Worm (Caenorhabditis elegans) whole organism, young adult: ENCODE measurements around the gene C29F7.3.

Source experiments
- C06A6.2 ChIP-seq: fragments of 200-800 bp; sonication (Bioruptor generic); conservative IDR thresholded peaks from 2 replicates; pipeline ENCODE4 v1.3.6; 2022; ENCODE audit warnings: missing genetic modification characterization, missing compliant biosample characterization
- F39B2.1 ChIP-seq: fragments of 200-800 bp; sonication (Bioruptor generic); IDR thresholded peaks from 2 replicates; pipeline ENCODE4 v1.3.6; 2022; ENCODE audit warnings: missing genetic modification reagents, missing genetic modification characterization, missing compliant biosample characterization
- T26A5.8 ChIP-seq: sonication (generic microtip); optimal IDR thresholded peaks from 2 replicates; lab custom pipeline; 2016; ENCODE audit warnings: missing genetic modification characterization, missing compliant biosample characterization
- ZK185.1 ChIP-seq: sonication (generic microtip); optimal IDR thresholded peaks from 2 replicates; lab custom pipeline; 2016; ENCODE audit warnings: mild to moderate bottlenecking, missing genetic modification characterization, missing compliant biosample characterization; ENCODE audit not compliant: poor library complexity, severe bottlenecking
- akir-1 ChIP-seq: fragments of 200-800 bp; sonication (Bioruptor generic); optimal IDR thresholded peaks from 2 replicates; lab custom pipeline; 2018; ENCODE audit warnings: mild to moderate bottlenecking, missing genetic modification characterization, moderate library complexity, missing compliant biosample characterization
- ama-1 ChIP-seq, 3 experiments: fragments of 150-350 bp in 1 of 3; sonication (generic microtip) in 2 of 3; optimal IDR thresholded peaks; 2 replicates each; lab custom pipeline; 2014 to 2018; ENCODE audit warnings: missing biosample characterization in 2 of 3, missing genetic modification characterization in 2 of 3, missing genetic modification reagents in 2 of 3
- efl-1 ChIP-seq: fragments of 150-350 bp; optimal IDR thresholded peaks from 2 replicates; lab custom pipeline; 2014; ENCODE audit warnings: missing biosample characterization, missing genetic modification reagents, missing genetic modification characterization
- hlh-12 ChIP-seq: sonication (generic microtip); optimal IDR thresholded peaks from 2 replicates; lab custom pipeline; 2016; ENCODE audit warnings: missing genetic modification characterization, missing compliant biosample characterization
- pbrm-1 ChIP-seq: fragments of 200-800 bp; sonication (Bioruptor generic); IDR thresholded peaks from 2 replicates; pipeline ENCODE4 v1.3.6; 2022; ENCODE audit warnings: missing genetic modification reagents, missing genetic modification characterization, missing compliant biosample characterization
- rpc-1 ChIP-seq, 2 experiments: fragments of 150-350 bp in 1 of 2; sonication (generic microtip) in 1 of 2; optimal IDR thresholded peaks; 2 replicates each; lab custom pipeline; 2014 to 2018; ENCODE audit warnings: missing biosample characterization in 1 of 2, missing genetic modification characterization in 1 of 2, missing genetic modification reagents in 1 of 2, missing genotype in 1 of 2
- unc-62 ChIP-seq: fragments of 150-350 bp; optimal IDR thresholded peaks from 2 replicates; lab custom pipeline; 2014; ENCODE audit warnings: missing biosample characterization, missing genetic modification reagents, missing genetic modification characterization

DNA sequence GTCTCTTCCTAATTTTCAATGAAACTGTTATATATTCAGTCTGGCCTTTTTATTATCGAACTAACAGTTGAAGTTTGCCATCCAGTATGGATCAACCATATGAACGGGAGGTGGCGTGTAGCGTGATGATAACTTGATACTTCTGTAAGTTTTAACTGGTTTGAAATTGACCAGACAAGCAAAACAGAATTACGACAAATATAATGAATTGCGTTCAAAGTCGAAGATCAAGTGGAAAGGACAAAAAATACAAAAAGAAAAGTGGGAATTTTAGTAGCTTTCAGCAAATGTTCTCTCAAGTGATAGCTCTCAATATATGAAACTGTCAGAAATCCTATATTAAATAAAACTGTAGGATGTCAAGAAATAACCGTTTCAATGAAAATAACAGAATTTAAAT is 42.9 kb downstream of the C29F7.3 start, which contains the start of the genes C49F8.14 and gem-1:
- no peak for TF ChIP-seq ama-1 (optimal IDR thresholded peaks at IDR 0.05; lab: Kevin White, UChicago)
- no peak for TF ChIP-seq ama-1 (GFP tag; optimal IDR thresholded peaks at IDR 0.05; lab: Kevin White, UChicago)
- no peak for TF ChIP-seq ZK185.1 (tag; lab: Kevin White, UChicago)
- no peak for TF ChIP-seq C06A6.2 (GFP tag; lab: Robert Waterston, UW)
- TF ChIP-seq pbrm-1: no peak
- TF ChIP-seq F39B2.1 (GFP tag; lab: Robert Waterston, UW): no peak
- no peak for TF ChIP-seq hlh-12 (tag; lab: Kevin White, UChicago)
- TF ChIP-seq unc-62 (GFP tag; lab: Kevin White, UChicago): no peak
- no peak for TF ChIP-seq T26A5.8 (tag; lab: Kevin White, UChicago)
- TF ChIP-seq akir-1 (GFP tag; lab: Kevin White, UChicago): no peak
- no peak for TF ChIP-seq efl-1 (GFP tag; lab: Kevin White, UChicago)
- no peak for TF ChIP-seq rpc-1 (optimal IDR thresholded peaks at IDR 0.05; lab: Kevin White, UChicago)
- no peak for TF ChIP-seq rpc-1 (tag; optimal IDR thresholded peaks at IDR 0.05; lab: Kevin White, UChicago)
